Worm (Caenorhabditis elegans) whole organism, midembryonic: ENCODE results near the gene sto-5.

Source experiments
- T22C8.4 ChIP-seq: fragments of 200-800 bp; sonication (Bioruptor generic); IDR thresholded peaks from 2 replicates; pipeline ENCODE4 v1.3.6; 2022; ENCODE audit warnings: missing genetic modification characterization, missing compliant biosample characterization
- cog-1 ChIP-seq: sonication (generic microtip); optimal IDR thresholded peaks from 2 replicates; lab custom pipeline; 2016; ENCODE audit warnings: missing genetic modification characterization, missing compliant biosample characterization
- flt-1 ChIP-seq: fragments of 200-800 bp; sonication (Bioruptor generic); IDR thresholded peaks from 2 replicates; pipeline ENCODE4 v1.3.6; 2022; ENCODE audit warnings: missing genetic modification characterization, missing compliant biosample characterization
- klf-2 ChIP-seq: fragments of 200-800 bp; sonication (Bioruptor generic); conservative IDR thresholded peaks from 2 replicates; pipeline ENCODE4 v1.3.6; 2022; ENCODE audit warnings: missing genetic modification reagents, missing genetic modification characterization, missing compliant biosample characterization
- med-1 ChIP-seq: sonication (generic microtip); optimal IDR thresholded peaks from 2 replicates; lab custom pipeline; 2017; ENCODE audit warnings: missing genetic modification characterization, mild to moderate bottlenecking, missing compliant biosample characterization, antibody characterized with exemption, missing genetic modification reagents; ENCODE audit not compliant: insufficient read depth
- tab-1 ChIP-seq: fragments of 200-800 bp; sonication (Bioruptor generic); IDR thresholded peaks from 2 replicates; pipeline ENCODE4 v1.3.6; 2022; ENCODE audit warnings: missing genetic modification characterization, missing compliant biosample characterization
- ztf-23 ChIP-seq: fragments of 200-800 bp; sonication (Bioruptor generic); IDR thresholded peaks from 2 replicates; pipeline ENCODE4 v1.3.6; 2022; ENCODE audit warnings: missing genetic modification reagents, missing genetic modification characterization, missing compliant biosample characterization
- ztf-29 ChIP-seq: fragments of 200-800 bp; sonication (Bioruptor generic); IDR thresholded peaks from 2 replicates; pipeline ENCODE4 v1.3.6; 2022; ENCODE audit warnings: missing genetic modification reagents, missing genetic modification characterization, missing compliant biosample characterization

DNA sequence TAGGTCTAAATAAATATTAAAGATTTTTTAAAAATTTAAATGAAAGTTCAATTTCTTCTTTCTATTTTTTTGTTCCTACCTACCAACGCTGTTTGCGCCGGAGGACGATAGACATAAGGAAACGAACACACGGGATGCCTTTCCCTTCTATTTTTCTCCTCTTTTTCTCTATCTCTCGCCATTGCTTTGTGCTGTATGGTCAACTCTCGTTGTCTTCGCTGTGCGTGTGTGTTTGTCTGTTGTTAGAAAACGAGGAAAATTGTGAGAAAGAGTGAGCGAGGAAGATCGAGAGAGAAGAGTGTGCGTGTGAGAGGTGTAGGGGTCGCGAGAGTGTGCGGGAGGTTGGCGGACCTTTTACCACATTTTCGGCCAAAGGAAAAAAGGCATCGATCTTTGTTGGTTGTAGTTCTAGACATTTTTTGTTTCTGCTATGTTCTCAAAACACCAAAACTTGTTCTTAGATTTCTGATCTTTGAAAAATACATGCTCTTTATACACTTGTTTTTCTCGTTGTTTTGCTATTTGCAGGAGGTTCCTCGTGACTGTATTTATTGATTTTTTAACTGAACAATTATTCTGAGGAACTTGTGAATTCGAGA, 26.1 kb downstream of the sto-5 start:
- no peak for TF ChIP-seq med-1 (GFP tag; lab: Kevin White, UChicago)
- no peak for TF ChIP-seq ztf-29 (GFP tag; lab: Robert Waterston, UW)
- TF ChIP-seq cog-1 (tag; lab: Kevin White, UChicago) = no peak
- no peak for TF ChIP-seq klf-2 (GFP tag; lab: Robert Waterston, UW)
- TF ChIP-seq flt-1 (GFP tag; lab: Robert Waterston, UW) = no peak
- TF ChIP-seq ztf-23 (GFP tag; lab: Robert Waterston, UW) = no peak
- TF ChIP-seq tab-1 (GFP tag; lab: Robert Waterston, UW) = no peak
- no peak for TF ChIP-seq T22C8.4 (GFP tag; lab: Robert Waterston, UW)
